Comparison of ENCODE assay signal across 1 fruit fly cellular context in genomic region chr3R:30803815-30804515, dm6.
A peak's percentile ranks its signal among the peaks of the same experiment; 100 is the strongest.
TF ChIP-seq lines count a peak whose summit lies in the region.

No protein-coding gene starts in this region.

TF ChIP-seq in whole organism, embryonic, 481 proteins besides CTCF, POLR2A, EP300 and RAD21 (continued from another document):
- no peak for TF ChIP-seq CG8089 (GFP tag; optimal IDR thresholded peaks at IDR 0.05; lab: Kevin White, UChicago)
- no peak for TF ChIP-seq CG12744 (GFP tag; optimal IDR thresholded peaks at IDR 0.05; lab: Kevin White, UChicago)
- no peak for TF ChIP-seq Dbx (GFP tag; IDR thresholded peaks at IDR 0.05; lab: Robert Waterston, UW)
- peak; percentile 53 for TF ChIP-seq phol (tag; optimal IDR thresholded peaks at IDR 0.05; lab: Kevin White, UChicago)
- no peak for TF ChIP-seq CG8281 (tag; optimal IDR thresholded peaks at IDR 0.05; lab: Kevin White, UChicago)
- TF ChIP-seq CG11695 (GFP tag; IDR thresholded peaks at IDR 0.05; lab: Robert Waterston, UW) = no peak
- TF ChIP-seq bcd (GFP tag; optimal IDR thresholded peaks at IDR 0.05; lab: Kevin White, UChicago) = peak; percentile 24
- TF ChIP-seq Kr (GFP tag; optimal IDR thresholded peaks at IDR 0.05; lab: Kevin White, UChicago) = peak; percentile 10
- TF ChIP-seq danr (GFP tag; IDR thresholded peaks at IDR 0.05; lab: Robert Waterston, UW) = no peak
- 0 out of 3 replicates have a peak, but pooled peaks have one; percentile 19 for TF ChIP-seq ci (GFP tag; IDR thresholded peaks at IDR 0.05; lab: Robert Waterston, UW)
- TF ChIP-seq sna (GFP tag; IDR thresholded peaks at IDR 0.05; lab: Robert Waterston, UW; ENCODE audit: partially characterized antibody) = no peak
- no peak for TF ChIP-seq CG15514 (GFP tag; optimal IDR thresholded peaks at IDR 0.05; lab: Kevin White, UChicago)
- TF ChIP-seq Taf1 (GFP tag; IDR thresholded peaks at IDR 0.05; lab: Robert Waterston, UW) = no peak
- TF ChIP-seq Sin3A (optimal IDR thresholded peaks at IDR 0.05; lab: Kevin White, UChicago) = no peak
- TF ChIP-seq hkb (optimal IDR thresholded peaks at IDR 0.05; lab: Kevin White, UChicago) = no peak
- no peak for TF ChIP-seq hkb (GFP tag; IDR thresholded peaks at IDR 0.05; lab: Robert Waterston, UW)
- no peak for TF ChIP-seq GATAe (GFP tag; conservative IDR thresholded peaks at IDR 0.05; lab: Robert Waterston, UW)
- TF ChIP-seq knrl (GFP tag; IDR thresholded peaks at IDR 0.05; lab: Robert Waterston, UW; ENCODE audit: partially characterized antibody) = no peak
- TF ChIP-seq gce (GFP tag; IDR thresholded peaks at IDR 0.05; lab: Robert Waterston, UW) = no peak
- TF ChIP-seq TFAM (GFP tag; optimal IDR thresholded peaks at IDR 0.05; lab: Kevin White, UChicago) = no peak
- TF ChIP-seq pho (GFP tag; optimal IDR thresholded peaks at IDR 0.05; lab: Kevin White, UChicago) = no peak
- no peak for TF ChIP-seq CG7372 (GFP tag; IDR thresholded peaks at IDR 0.05; lab: Robert Waterston, UW)
- no peak for TF ChIP-seq Sry-β (GFP tag; optimal IDR thresholded peaks at IDR 0.05; lab: Kevin White, UChicago)
- no peak for TF ChIP-seq slou (GFP tag; optimal IDR thresholded peaks at IDR 0.05; lab: Kevin White, UChicago)
- TF ChIP-seq wdn (GFP tag; IDR thresholded peaks at IDR 0.05; lab: Robert Waterston, UW) = no peak
- no peak for TF ChIP-seq dpn (GFP tag; optimal IDR thresholded peaks at IDR 0.05; lab: Kevin White, UChicago)
- TF ChIP-seq fd102C (GFP tag; optimal IDR thresholded peaks at IDR 0.05; lab: Kevin White, UChicago) = no peak
- no peak for TF ChIP-seq Adf1 (GFP tag; IDR thresholded peaks at IDR 0.05; lab: Robert Waterston, UW)
- TF ChIP-seq h (optimal IDR thresholded peaks at IDR 0.05; lab: Kevin White, UChicago) = no peak
- TF ChIP-seq dati (GFP tag; IDR thresholded peaks at IDR 0.05; lab: Robert Waterston, UW) = no peak
- TF ChIP-seq dmrt11E (tag; optimal IDR thresholded peaks at IDR 0.05; lab: Kevin White, UChicago) = peak; percentile 35
- no peak for TF ChIP-seq CG13894 (tag; optimal IDR thresholded peaks at IDR 0.05; lab: Kevin White, UChicago)
- no peak for TF ChIP-seq zfh1 (GFP tag; IDR thresholded peaks at IDR 0.05; lab: Robert Waterston, UW)
- no peak for TF ChIP-seq CG15011 (GFP tag; optimal IDR thresholded peaks at IDR 0.05; lab: Kevin White, UChicago)
- TF ChIP-seq CG3726 (GFP tag; IDR thresholded peaks at IDR 0.05; lab: Robert Waterston, UW) = no peak
- TF ChIP-seq CG2116 (GFP tag; optimal IDR thresholded peaks at IDR 0.05; lab: Kevin White, UChicago) = no peak
- peak; percentile 57; the same call in 2 of the 3 replicates for TF ChIP-seq CG17361 (GFP tag; IDR thresholded peaks at IDR 0.05; lab: Robert Waterston, UW)
- TF ChIP-seq C15 (GFP tag; IDR thresholded peaks at IDR 0.05; lab: Robert Waterston, UW) = no peak
- TF ChIP-seq NK7.1 (GFP tag; optimal IDR thresholded peaks at IDR 0.05; lab: Kevin White, UChicago) = no peak
- no peak for TF ChIP-seq CG9727 (GFP tag; optimal IDR thresholded peaks at IDR 0.05; lab: Kevin White, UChicago)
- no peak for TF ChIP-seq run (tag; optimal IDR thresholded peaks at IDR 0.05; lab: Kevin White, UChicago)
- TF ChIP-seq D (optimal IDR thresholded peaks at IDR 0.05; lab: Kevin White, UChicago) = no peak
- peak; percentile 19 for TF ChIP-seq D (GFP tag; optimal IDR thresholded peaks at IDR 0.05; lab: Kevin White, UChicago)
- no peak for TF ChIP-seq CG33213 (GFP tag; optimal IDR thresholded peaks at IDR 0.05; lab: Kevin White, UChicago)
- no peak for TF ChIP-seq bigmax (GFP tag; optimal IDR thresholded peaks at IDR 0.05; lab: Kevin White, UChicago)
- TF ChIP-seq CG10543 (GFP tag; optimal IDR thresholded peaks at IDR 0.05; lab: Kevin White, UChicago) = no peak
- no peak for TF ChIP-seq fd64A (GFP tag; optimal IDR thresholded peaks at IDR 0.05; lab: Kevin White, UChicago)
- TF ChIP-seq vnd (GFP tag; IDR thresholded peaks at IDR 0.05; lab: Robert Waterston, UW; ENCODE audit: partially characterized antibody) = no peak
- peak; percentile 33; the same call in 1 of the 2 replicates for TF ChIP-seq CG31441 (GFP tag; IDR thresholded peaks at IDR 0.05; lab: Robert Waterston, UW)
- no peak; the same call in 1 of the 2 replicates for TF ChIP-seq esg (GFP tag; conservative IDR thresholded peaks at IDR 0.05; lab: Robert Waterston, UW)
- TF ChIP-seq CG16779 (GFP tag; IDR thresholded peaks at IDR 0.05; lab: Robert Waterston, UW) = no peak
- TF ChIP-seq CG30403 (GFP tag; optimal IDR thresholded peaks at IDR 0.05; lab: Kevin White, UChicago) = peak; percentile 27
- peak; percentile 36 for TF ChIP-seq CG17385 (GFP tag; optimal IDR thresholded peaks at IDR 0.05; lab: Kevin White, UChicago)
- peak; percentile 22 for TF ChIP-seq az2 (GFP tag; optimal IDR thresholded peaks at IDR 0.05; lab: Kevin White, UChicago)
- TF ChIP-seq gt (GFP tag; IDR thresholded peaks at IDR 0.05; lab: Robert Waterston, UW) = no peak
- no peak for TF ChIP-seq kni (GFP tag; optimal IDR thresholded peaks at IDR 0.05; lab: Kevin White, UChicago)
- no peak for TF ChIP-seq Optix (GFP tag; IDR thresholded peaks at IDR 0.05; lab: Robert Waterston, UW)
- no peak for TF ChIP-seq caup (GFP tag; optimal IDR thresholded peaks at IDR 0.05; lab: Kevin White, UChicago; ENCODE audit: severe bottlenecking)
- peak; percentile 31 to 76 for TF ChIP-seq bsh (GFP tag; optimal IDR thresholded peaks at IDR 0.05; lab: Kevin White, UChicago)
- peak; percentile 48 for TF ChIP-seq Xrp1 (GFP tag; IDR thresholded peaks at IDR 0.05; lab: Robert Waterston, UW)
- no peak for TF ChIP-seq CG17359 (tag; optimal IDR thresholded peaks at IDR 0.05; lab: Kevin White, UChicago)
- TF ChIP-seq CG7556 (GFP tag; optimal IDR thresholded peaks at IDR 0.05; lab: Kevin White, UChicago) = peak; percentile 16
- no peak for TF ChIP-seq CG3995 (GFP tag; optimal IDR thresholded peaks at IDR 0.05; lab: Kevin White, UChicago)
- TF ChIP-seq Hr39 (optimal IDR thresholded peaks at IDR 0.05; lab: Kevin White, UChicago) = no peak
- 0 out of 2 replicates have a peak, but pooled peaks have one; percentile 5 for TF ChIP-seq CG6689 (GFP tag; IDR thresholded peaks at IDR 0.05; lab: Robert Waterston, UW)
- no peak for TF ChIP-seq insv (GFP tag; optimal IDR thresholded peaks at IDR 0.05; lab: Kevin White, UChicago)
- TF ChIP-seq unpg (GFP tag; optimal IDR thresholded peaks at IDR 0.05; lab: Kevin White, UChicago) = peak; percentile 17
- TF ChIP-seq Oaz (GFP tag; IDR thresholded peaks at IDR 0.05; lab: Robert Waterston, UW) = no peak
- no peak for TF ChIP-seq Hand (GFP tag; optimal IDR thresholded peaks at IDR 0.05; lab: Kevin White, UChicago)
- no peak for TF ChIP-seq Hmx (GFP tag; optimal IDR thresholded peaks at IDR 0.05; lab: Kevin White, UChicago)
- no peak for TF ChIP-seq pzg (GFP tag; optimal IDR thresholded peaks at IDR 0.05; lab: Kevin White, UChicago)
- TF ChIP-seq CG2129 (GFP tag; IDR thresholded peaks at IDR 0.05; lab: Robert Waterston, UW; ENCODE audit: partially characterized antibody) = no peak
- TF ChIP-seq usp (GFP tag; optimal IDR thresholded peaks at IDR 0.05; lab: Kevin White, UChicago) = no peak
- TF ChIP-seq Dref (GFP tag; IDR thresholded peaks at IDR 0.05; lab: Robert Waterston, UW) = no peak
- TF ChIP-seq Atf6 (GFP tag; IDR thresholded peaks at IDR 0.05; lab: Robert Waterston, UW) = no peak
- no peak for TF ChIP-seq CG14965 (GFP tag; optimal IDR thresholded peaks at IDR 0.05; lab: Kevin White, UChicago; ENCODE audit: borderline replicate concordance)
- TF ChIP-seq CG15269 (tag; optimal IDR thresholded peaks at IDR 0.05; lab: Kevin White, UChicago) = no peak
- TF ChIP-seq CG18011 (GFP tag; optimal IDR thresholded peaks at IDR 0.05; lab: Kevin White, UChicago) = no peak
- TF ChIP-seq fd3F (GFP tag; optimal IDR thresholded peaks at IDR 0.05; lab: Kevin White, UChicago) = no peak
- TF ChIP-seq org-1 (GFP tag; optimal IDR thresholded peaks at IDR 0.05; lab: Kevin White, UChicago) = peak; percentile 18
- no peak for TF ChIP-seq CG4424 (GFP tag; optimal IDR thresholded peaks at IDR 0.05; lab: Kevin White, UChicago)
- no peak for TF ChIP-seq salm (tag; optimal IDR thresholded peaks at IDR 0.05; lab: Kevin White, UChicago)
- peak; percentile 2 for TF ChIP-seq CG14710 (tag; optimal IDR thresholded peaks at IDR 0.05; lab: Kevin White, UChicago)
- no peak for TF ChIP-seq pan (optimal IDR thresholded peaks at IDR 0.05; lab: Kevin White, UChicago)
- no peak for TF ChIP-seq pan (GFP tag; optimal IDR thresholded peaks at IDR 0.05 in 1 of 2, IDR thresholded peaks at IDR 0.05 in 1 of 2)
- no peak for TF ChIP-seq Stat92E (GFP tag; optimal IDR thresholded peaks at IDR 0.05; lab: Kevin White, UChicago)
- TF ChIP-seq Side (GFP tag; optimal IDR thresholded peaks at IDR 0.05; lab: Kevin White, UChicago) = no peak
- peak; percentile 10 for TF ChIP-seq grau (tag; optimal IDR thresholded peaks at IDR 0.05; lab: Kevin White, UChicago)
- TF ChIP-seq CG6813 (GFP tag; optimal IDR thresholded peaks at IDR 0.05; lab: Kevin White, UChicago) = no peak
- TF ChIP-seq CrebB (tag; optimal IDR thresholded peaks at IDR 0.05; lab: Kevin White, UChicago) = no peak
- peak in 1 of 3 experiments; percentile 29 for TF ChIP-seq lola (GFP tag; optimal IDR thresholded peaks at IDR 0.05; lab: Kevin White, UChicago)
- TF ChIP-seq CG7987 (GFP tag; optimal IDR thresholded peaks at IDR 0.05; lab: Kevin White, UChicago) = no peak
- peak; percentile 1 for TF ChIP-seq lab (GFP tag; optimal IDR thresholded peaks at IDR 0.05; lab: Kevin White, UChicago)
- no peak for TF ChIP-seq scrt (GFP tag; optimal IDR thresholded peaks at IDR 0.05; lab: Kevin White, UChicago)
